Fruit fly (Drosophila melanogaster) whole organism, embryonic: ENCODE results near the gene Tmtc4.
A peak's percentile ranks its signal among the peaks of the same experiment; 100 is the strongest.

Experiments
- ATbp ChIP-seq: fragments of 200-800 bp; sonication (Bioruptor generic); optimal IDR thresholded peaks from 2 replicates; lab custom pipeline; 2017; ENCODE audit warnings: missing biosample characterization, mild to moderate bottlenecking, missing genetic modification characterization, missing genetic modification reagents
- Adf1 ChIP-seq: fragments of 200-800 bp; sonication (Bioruptor generic); IDR thresholded peaks from 2 replicates; pipeline ENCODE4 v1.3.6; 2022; ENCODE audit warnings: missing biosample characterization, missing genetic modification characterization
- Atf-2 ChIP-seq: fragments of 200-800 bp; sonication (Bioruptor generic); optimal IDR thresholded peaks from 2 replicates; lab custom pipeline; 2016; ENCODE audit warnings: missing biosample characterization, missing genetic modification characterization
- CG11247 ChIP-seq: fragments of 200-800 bp; sonication (Bioruptor generic); IDR thresholded peaks from 2 replicates; pipeline ENCODE4 v1.3.6; 2022; ENCODE audit warnings: missing biosample characterization, missing genetic modification characterization
- CG17568 ChIP-seq: fragments of 200-800 bp; sonication (Bioruptor generic); optimal IDR thresholded peaks from 2 replicates; lab custom pipeline; 2018; ENCODE audit warnings: missing biosample characterization, mild to moderate bottlenecking, missing genetic modification characterization, moderate library complexity
- CG17802 ChIP-seq: fragments of 200-800 bp; sonication (Bioruptor generic); optimal IDR thresholded peaks from 2 replicates; lab custom pipeline; 2018; ENCODE audit warnings: missing biosample characterization, mild to moderate bottlenecking, missing genetic modification characterization, moderate library complexity
- CG17829 ChIP-seq: fragments of 200-800 bp; optimal IDR thresholded peaks from 2 replicates; lab custom pipeline; 2019; ENCODE audit warnings: missing biosample characterization, mild to moderate bottlenecking, missing genetic modification characterization, moderate library complexity
- CG17912 ChIP-seq: fragments of 200-800 bp; sonication (Bioruptor generic); optimal IDR thresholded peaks from 2 replicates; lab custom pipeline; 2018; ENCODE audit warnings: missing biosample characterization, mild to moderate bottlenecking, missing genetic modification characterization
- CG2116 ChIP-seq: fragments of 200-800 bp; sonication (Bioruptor generic); optimal IDR thresholded peaks from 3 replicates; lab custom pipeline; 2018; ENCODE audit warnings: missing biosample characterization, mild to moderate bottlenecking, missing genetic modification characterization
- CG30403 ChIP-seq: fragments of 200-800 bp; sonication (Bioruptor generic); optimal IDR thresholded peaks from 3 replicates; lab custom pipeline; 2016; ENCODE audit warnings: missing biosample characterization, missing genetic modification characterization
- CG3163 ChIP-seq: fragments of 200-800 bp; sonication (Bioruptor generic); optimal IDR thresholded peaks from 3 replicates; lab custom pipeline; 2016; ENCODE audit warnings: missing biosample characterization, missing genetic modification characterization
- CG32772 ChIP-seq: fragments of 200-800 bp; sonication (Bioruptor generic); IDR thresholded peaks from 2 replicates; pipeline ENCODE4 v1.3.6; 2022; ENCODE audit warnings: missing biosample characterization, missing genetic modification characterization
- CG3281 ChIP-seq: fragments of 200-800 bp; sonication (Bioruptor generic); optimal IDR thresholded peaks from 3 replicates; lab custom pipeline; 2017; ENCODE audit warnings: missing biosample characterization, mild to moderate bottlenecking, missing genetic modification characterization
- CG33213 ChIP-seq: fragments of 200-800 bp; sonication (Bioruptor generic); optimal IDR thresholded peaks from 3 replicates; lab custom pipeline; 2016; ENCODE audit warnings: missing biosample characterization, missing genetic modification characterization
- CG42726 ChIP-seq: fragments of 200-800 bp; sonication (Bioruptor generic); IDR thresholded peaks from 2 replicates; pipeline ENCODE4 v1.3.6; 2022; ENCODE audit warnings: missing biosample characterization, missing genetic modification characterization; ENCODE audit not compliant: partially characterized antibody
- CG4424 ChIP-seq: fragments of 200-800 bp; sonication (Bioruptor generic); optimal IDR thresholded peaks from 3 replicates; lab custom pipeline; 2016; ENCODE audit warnings: missing biosample characterization, missing genetic modification characterization
- CG4617 ChIP-seq: fragments of 200-800 bp; sonication (Bioruptor generic); optimal IDR thresholded peaks from 3 replicates; lab custom pipeline; 2016; ENCODE audit warnings: missing biosample characterization, missing genetic modification characterization, borderline replicate concordance
- CG5180 ChIP-seq: fragments of 200-800 bp; sonication (Bioruptor generic); optimal IDR thresholded peaks from 3 replicates; lab custom pipeline; 2017; ENCODE audit warnings: missing biosample characterization, missing genetic modification characterization, mild to moderate bottlenecking, moderate library complexity, missing genetic modification reagents
- CG7928 ChIP-seq: fragments of 200-800 bp; sonication (Bioruptor generic); optimal IDR thresholded peaks from 2 replicates; lab custom pipeline; 2017; ENCODE audit warnings: missing biosample characterization, mild to moderate bottlenecking, missing genetic modification characterization
- CG7963 ChIP-seq: fragments of 200-800 bp; sonication (Bioruptor generic); IDR thresholded peaks from 3 replicates; pipeline ENCODE4 v1.3.6; 2022; ENCODE audit warnings: missing biosample characterization, missing genetic modification characterization; ENCODE audit not compliant: partially characterized antibody
- CG8290 ChIP-seq, 3 experiments: fragments of 200-800 bp; sonication (Bioruptor generic); optimal IDR thresholded peaks; 2 replicates each; lab custom pipeline; 2016 to 2019; ENCODE audit warnings: missing biosample characterization in 3 of 3, missing genetic modification characterization in 3 of 3, mild to moderate bottlenecking in 2 of 3, moderate library complexity in 1 of 3
- Doc3 ChIP-seq: fragments of 200-800 bp; sonication (Bioruptor generic); IDR thresholded peaks from 3 replicates; pipeline ENCODE4 v1.3.6; 2022; ENCODE audit warnings: missing biosample characterization, missing genetic modification characterization; ENCODE audit not compliant: partially characterized antibody
- E2f1 ChIP-seq: fragments of 200-800 bp; sonication (Bioruptor generic); IDR thresholded peaks from 2 replicates; pipeline ENCODE4 v1.3.6; 2022; ENCODE audit warnings: missing biosample characterization, missing genetic modification characterization
- ERR ChIP-seq: fragments of 200-800 bp; sonication (Bioruptor generic); optimal IDR thresholded peaks from 2 replicates; lab custom pipeline; 2016; ENCODE audit warnings: missing biosample characterization, missing genetic modification characterization
- HHEX ChIP-seq: fragments of 200-800 bp; sonication (Bioruptor generic); optimal IDR thresholded peaks from 3 replicates; lab custom pipeline; 2017; ENCODE audit warnings: missing biosample characterization, mild to moderate bottlenecking, missing genetic modification characterization, missing genetic modification reagents
- HLH3B ChIP-seq: fragments of 200-800 bp; sonication (Bioruptor generic); IDR thresholded peaks from 2 replicates; pipeline ENCODE4 v1.3.6; 2022; ENCODE audit warnings: missing biosample characterization, missing genetic modification characterization
- HLH4C ChIP-seq: fragments of 200-800 bp; sonication (Bioruptor generic); IDR thresholded peaks from 3 replicates; pipeline ENCODE4 v1.3.6; 2022; ENCODE audit warnings: missing biosample characterization, missing genetic modification characterization; ENCODE audit not compliant: partially characterized antibody
- Hr3 ChIP-seq: fragments of 200-800 bp; sonication (Bioruptor generic); optimal IDR thresholded peaks from 3 replicates; lab custom pipeline; 2016; ENCODE audit warnings: missing biosample characterization, missing genetic modification characterization
- MBD-R2 ChIP-seq: fragments of 200-800 bp; sonication (Bioruptor generic); IDR thresholded peaks from 2 replicates; pipeline ENCODE4 v1.3.6; 2022; ENCODE audit warnings: missing biosample characterization, missing genetic modification characterization
- NFAT ChIP-seq: fragments of 200-800 bp; sonication (Bioruptor generic); IDR thresholded peaks from 2 replicates; pipeline ENCODE4 v1.3.6; 2022; ENCODE audit warnings: missing biosample characterization, missing genetic modification characterization
- Side ChIP-seq: fragments of 200-800 bp; sonication (Bioruptor generic); optimal IDR thresholded peaks from 2 replicates; lab custom pipeline; 2016; ENCODE audit warnings: missing biosample characterization, missing genetic modification characterization
- ci ChIP-seq: fragments of 200-800 bp; sonication (Bioruptor generic); IDR thresholded peaks from 3 replicates; pipeline ENCODE4 v1.3.6; 2022; ENCODE audit warnings: missing biosample characterization, missing genetic modification characterization
- dmrt99B ChIP-seq: fragments of 200-800 bp; sonication (Bioruptor generic); optimal IDR thresholded peaks from 2 replicates; lab custom pipeline; 2018; ENCODE audit warnings: missing biosample characterization, mild to moderate bottlenecking, missing genetic modification characterization, moderate library complexity
- exex ChIP-seq: fragments of 200-800 bp; sonication (Bioruptor generic); optimal IDR thresholded peaks from 4 replicates; lab custom pipeline; 2018; ENCODE audit warnings: missing biosample characterization, mild to moderate bottlenecking, missing genetic modification characterization, moderate library complexity
- fru ChIP-seq: fragments of >200 bp; optimal IDR thresholded peaks from 2 replicates; lab custom pipeline; 2017
- gcm2 ChIP-seq: fragments of 200-800 bp; sonication (Bioruptor generic); optimal IDR thresholded peaks from 2 replicates; lab custom pipeline; 2016; ENCODE audit warnings: missing biosample characterization, missing genetic modification characterization
- gsb-n ChIP-seq: fragments of 200-800 bp; sonication (Bioruptor generic); optimal IDR thresholded peaks from 3 replicates; lab custom pipeline; 2018; ENCODE audit warnings: missing biosample characterization, mild to moderate bottlenecking, missing genetic modification characterization
- insv ChIP-seq, 2 experiments: fragments of 200-800 bp; sonication (Bioruptor generic); optimal IDR thresholded peaks; 3 replicates each; lab custom pipeline; 2016 to 2018; ENCODE audit warnings: missing biosample characterization in 2 of 2, missing genetic modification characterization in 2 of 2
- kay ChIP-seq: fragments of 200-800 bp; sonication (Bioruptor generic); optimal IDR thresholded peaks from 2 replicates; lab custom pipeline; 2016; ENCODE audit warnings: missing biosample characterization, missing genetic modification characterization
- lilli ChIP-seq: fragments of 200-800 bp; sonication (Bioruptor generic); optimal IDR thresholded peaks from 3 replicates; lab custom pipeline; 2016; ENCODE audit warnings: missing biosample characterization, missing genetic modification characterization
- mam ChIP-seq: fragments of 200-800 bp; sonication (Bioruptor generic); optimal IDR thresholded peaks from 3 replicates; lab custom pipeline; 2016; ENCODE audit warnings: missing biosample characterization, missing genetic modification characterization
- mld ChIP-seq: fragments of 200-800 bp; sonication (Bioruptor generic); IDR thresholded peaks from 3 replicates; pipeline ENCODE4 v1.3.6; 2022; ENCODE audit warnings: missing biosample characterization, missing genetic modification characterization; ENCODE audit not compliant: partially characterized antibody
- odd ChIP-seq: fragments of 200-800 bp; sonication (Bioruptor generic); optimal IDR thresholded peaks from 2 replicates; lab custom pipeline; 2017; ENCODE audit warnings: missing biosample characterization, mild to moderate bottlenecking, missing genetic modification characterization
- sc ChIP-seq, 3 experiments: fragments of >200 bp in 2 of 3; fragments of 200-800 bp in 1 of 3; sonication (Bioruptor generic) in 1 of 3; optimal IDR thresholded peaks; 2 replicates in 2 of 3; 3 replicates in 1 of 3; lab custom pipeline; 2017; ENCODE audit warnings: mild to moderate bottlenecking in 1 of 3, missing biosample characterization in 1 of 3, missing genetic modification characterization in 1 of 3, missing genetic modification reagents in 1 of 3
- sob ChIP-seq: fragments of 200-800 bp; sonication (Bioruptor generic); IDR thresholded peaks from 2 replicates; pipeline ENCODE4 v1.3.6; 2022; ENCODE audit warnings: missing biosample characterization, missing genetic modification characterization
- vnd ChIP-seq: fragments of 200-800 bp; sonication (Bioruptor generic); IDR thresholded peaks from 3 replicates; pipeline ENCODE4 v1.3.6; 2022; ENCODE audit warnings: missing biosample characterization, missing genetic modification characterization; ENCODE audit not compliant: partially characterized antibody
- zf30C ChIP-seq: fragments of 200-800 bp; sonication (Bioruptor generic); optimal IDR thresholded peaks from 3 replicates; lab custom pipeline; 2018; ENCODE audit warnings: missing biosample characterization, mild to moderate bottlenecking, missing genetic modification characterization
- zfh2 ChIP-seq: fragments of 200-800 bp; sonication (Bioruptor generic); optimal IDR thresholded peaks from 2 replicates; lab custom pipeline; 2016; ENCODE audit warnings: missing biosample characterization, missing genetic modification characterization

Tmtc4 gene

DNA sequence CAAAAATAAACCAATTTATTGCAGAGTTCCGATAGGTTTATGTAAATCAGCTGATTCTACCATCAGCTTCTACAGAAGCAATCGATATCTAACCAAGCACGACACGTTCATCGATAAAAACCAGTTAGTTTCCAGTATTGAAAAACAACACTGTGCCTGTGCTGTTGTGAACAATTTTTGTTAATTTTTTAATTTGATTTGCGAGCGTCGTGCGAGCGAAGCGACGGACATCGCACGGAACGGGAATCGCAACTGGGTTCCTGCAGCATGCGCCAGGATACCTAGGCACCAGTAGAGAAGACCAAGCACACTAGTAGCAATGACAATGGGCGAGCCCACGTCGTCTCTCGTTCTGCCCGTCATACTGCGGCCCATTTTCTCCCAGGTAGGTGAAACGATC lies 20.8 kb downstream of the Tmtc4 start, which contains the start of the genes Ccm3 and CG6136 (continued):
- peak; percentile 56; the same call in 1 of the 2 replicates for TF ChIP-seq E2f1
- peak; percentile 59 for TF ChIP-seq Side (GFP tag; lab: Kevin White, UChicago)
- TF ChIP-seq CG33213 (GFP tag; lab: Kevin White, UChicago), result no peak
- TF ChIP-seq Doc3, result peak; percentile 82
- peak; percentile 49 for TF ChIP-seq CG3163 (GFP tag; lab: Kevin White, UChicago)
- peak; percentile 5 for TF ChIP-seq gcm2
- TF ChIP-seq CG42726 (GFP tag; lab: Robert Waterston, UW), result peak; percentile 89; the same call in 1 of the 2 replicates
- TF ChIP-seq kay, result no peak
- peak; percentile 35 for TF ChIP-seq CG3281
- no peak for TF ChIP-seq CG32772 (GFP tag; lab: Robert Waterston, UW)
- peak; percentile 30 for TF ChIP-seq mam (GFP tag; lab: Kevin White, UChicago)
- peak; percentile 87 for TF ChIP-seq vnd (GFP tag; lab: Robert Waterston, UW)
- TF ChIP-seq ci (GFP tag; lab: Robert Waterston, UW), result peak; percentile 64; the same call in 2 of the 3 replicates
- peak; percentile 61; the same call in 1 of the 2 replicates for TF ChIP-seq NFAT (GFP tag; lab: Robert Waterston, UW)
- TF ChIP-seq CG11247 (GFP tag; lab: Robert Waterston, UW), result peak; percentile 44; the same call in 1 of the 2 replicates
- TF ChIP-seq HHEX (GFP tag; lab: Kevin White, UChicago), result no peak
- peak; percentile 48 for TF ChIP-seq zfh2 (GFP tag; lab: Kevin White, UChicago)
- TF ChIP-seq Hr3 (GFP tag; lab: Kevin White, UChicago), result peak; percentile 12
- no peak for TF ChIP-seq sc (optimal IDR thresholded peaks at IDR 0.05; lab: Kevin White, UChicago)
- no peak for TF ChIP-seq sc (GFP tag; optimal IDR thresholded peaks at IDR 0.05; lab: Kevin White, UChicago)
- peak; percentile 27 for TF ChIP-seq CG7928 (GFP tag; lab: Kevin White, UChicago)
- TF ChIP-seq Adf1 (GFP tag; lab: Robert Waterston, UW), result peak; percentile 41; the same call in 1 of the 2 replicates
- peak; percentile 21 for TF ChIP-seq ERR (GFP tag; lab: Kevin White, UChicago)
- peak; percentile 52 for TF ChIP-seq lilli (GFP tag; lab: Kevin White, UChicago)
- TF ChIP-seq MBD-R2 (GFP tag; lab: Robert Waterston, UW), result peak; percentile 97
- TF ChIP-seq HLH4C, result peak; percentile 91
- TF ChIP-seq exex (tag; lab: Kevin White, UChicago), result peak; percentile 43
- TF ChIP-seq CG2116, result peak; percentile 90
- TF ChIP-seq HLH3B (GFP tag; lab: Robert Waterston, UW), result 0 out of 2 replicates have a peak, but pooled peaks have one; percentile 26
- TF ChIP-seq sob, result peak; percentile 84
- no peak for TF ChIP-seq CG8290 (GFP tag; optimal IDR thresholded peaks at IDR 0.05; lab: Kevin White, UChicago)
- peak in 1 of 2 experiments; percentile 69 for TF ChIP-seq CG8290 (tag; optimal IDR thresholded peaks at IDR 0.05; lab: Kevin White, UChicago)
- no peak for TF ChIP-seq dmrt99B
- TF ChIP-seq mld (GFP tag; lab: Robert Waterston, UW), result peak; percentile 87
- peak; percentile 41 for TF ChIP-seq CG30403 (GFP tag; lab: Kevin White, UChicago)
- TF ChIP-seq insv (GFP tag; optimal IDR thresholded peaks at IDR 0.05; lab: Kevin White, UChicago), result peak in 1 of 2 experiments; percentile 75
- TF ChIP-seq ATbp, result no peak
- TF ChIP-seq CG7963, result peak; percentile 83
- TF ChIP-seq CG17802 (tag; lab: Kevin White, UChicago), result no peak
- no peak for TF ChIP-seq Atf-2 (GFP tag; lab: Kevin White, UChicago)
- TF ChIP-seq odd, result peak; percentile 13
- TF ChIP-seq CG4424, result peak; percentile 30
- no peak for TF ChIP-seq fru (lab: Kevin White, UChicago)
- TF ChIP-seq CG17912 (GFP tag; lab: Kevin White, UChicago), result no peak
- TF ChIP-seq gsb-n (tag; lab: Kevin White, UChicago), result no peak
- TF ChIP-seq CG4617, result peak; percentile 88
- TF ChIP-seq zf30C, result no peak
- no peak for TF ChIP-seq CG17568 (GFP tag; lab: Kevin White, UChicago)
- no peak for TF ChIP-seq CG5180 (GFP tag; lab: Kevin White, UChicago)
- peak; percentile 34 for TF ChIP-seq CG17829
